Worm (Caenorhabditis elegans) whole organism, L4 larva: Measurements from ENCODE around the gene F59A7.5.
A peak's percentile ranks its signal among the peaks of the same experiment; 100 is the strongest.

Source experiments
- F37D6.2 ChIP-seq: sonication (generic microtip); optimal IDR thresholded peaks from 2 replicates; lab custom pipeline; 2016; ENCODE audit warnings: mild to moderate bottlenecking, missing genetic modification characterization, missing compliant biosample characterization
- F44E2.7 ChIP-seq: fragments of 200-800 bp; sonication (Bioruptor generic); IDR thresholded peaks from 2 replicates; pipeline ENCODE4 v2.1.2; 2022; ENCODE audit warnings: missing genetic modification characterization, missing compliant biosample characterization
- T26A8.4 ChIP-seq: fragments of 200-800 bp; sonication (Bioruptor generic); IDR thresholded peaks from 2 replicates; pipeline ENCODE4 v1.3.6; 2022; ENCODE audit warnings: missing genetic modification characterization, missing compliant biosample characterization
- ceh-28 ChIP-seq: fragments of 150-350 bp; optimal IDR thresholded peaks from 2 replicates; lab custom pipeline; 2014; ENCODE audit warnings: missing biosample characterization, missing genetic modification reagents, missing genetic modification characterization
- ceh-32 ChIP-seq: sonication (generic microtip); optimal IDR thresholded peaks from 2 replicates; lab custom pipeline; 2016; ENCODE audit warnings: mild to moderate bottlenecking, missing genetic modification characterization, missing compliant biosample characterization; ENCODE audit not compliant: poor library complexity
- ceh-62 ChIP-seq: sonication (generic microtip); optimal IDR thresholded peaks from 2 replicates; lab custom pipeline; 2017; ENCODE audit warnings: missing biosample characterization, missing genetic modification characterization
- ceh-82 ChIP-seq: sonication (generic microtip); optimal IDR thresholded peaks from 2 replicates; lab custom pipeline; 2017; ENCODE audit warnings: missing biosample characterization, missing genetic modification characterization
- ctbp-1 ChIP-seq: fragments of 200-800 bp; sonication (Bioruptor generic); IDR thresholded peaks from 2 replicates; pipeline ENCODE4 v1.3.6; 2022; ENCODE audit warnings: missing genetic modification reagents, missing genetic modification characterization, missing compliant biosample characterization
- daf-16 ChIP-seq, 3 experiments: sonication (generic microtip); optimal IDR thresholded peaks; 2 replicates each; lab custom pipeline; 2016 to 2017; ENCODE audit warnings: missing genetic modification characterization in 3 of 3, missing genetic modification reagents in 3 of 3, mild to moderate bottlenecking in 2 of 3, missing compliant biosample characterization in 2 of 3, missing biosample characterization in 1 of 3, moderate library complexity in 1 of 3
- dmd-6 ChIP-seq: fragments of 200-800 bp; sonication (Bioruptor generic); IDR thresholded peaks from 2 replicates; pipeline ENCODE4 v1.3.6; 2022; ENCODE audit warnings: missing genetic modification reagents, missing genetic modification characterization, missing compliant biosample characterization
- egl-27 ChIP-seq: sonication (generic microtip); optimal IDR thresholded peaks from 3 replicates; lab custom pipeline; 2017; ENCODE audit warnings: missing biosample characterization, missing genetic modification reagents, missing genetic modification characterization
- egl-43 ChIP-seq: fragments of 200-800 bp; sonication (Bioruptor generic); IDR thresholded peaks from 2 replicates; pipeline ENCODE4 v1.3.6; 2022; ENCODE audit warnings: missing genetic modification reagents, missing genetic modification characterization, missing compliant biosample characterization
- fos-1 ChIP-seq: fragments of 150-350 bp; optimal IDR thresholded peaks from 2 replicates; lab custom pipeline; 2014; ENCODE audit warnings: missing biosample characterization, missing genetic modification characterization
- hif-1 ChIP-seq, 2 experiments: sonication (generic microtip); optimal IDR thresholded peaks; 2 replicates each; lab custom pipeline; 2016 to 2017; ENCODE audit warnings: missing compliant biosample characterization in 2 of 2, missing genetic modification characterization in 2 of 2, missing genetic modification reagents in 2 of 2, missing genotype in 2 of 2, mild to moderate bottlenecking in 1 of 2
- lin-38 ChIP-seq: fragments of 200-800 bp; sonication (Bioruptor generic); IDR thresholded peaks from 2 replicates; pipeline ENCODE4 v1.3.6; 2022; ENCODE audit warnings: missing genetic modification reagents, missing genetic modification characterization, missing compliant biosample characterization
- madf-5 ChIP-seq, 2 experiments: fragments of 200-800 bp; sonication (Bioruptor generic); IDR thresholded peaks; 2 replicates each; pipeline ENCODE4 v1.3.6; 2022; ENCODE audit warnings: missing compliant biosample characterization in 2 of 2, missing genetic modification characterization in 2 of 2
- nhr-11 ChIP-seq: fragments of 150-350 bp; optimal IDR thresholded peaks from 2 replicates; lab custom pipeline; 2014; ENCODE audit warnings: missing biosample characterization, missing genetic modification characterization
- nhr-25 ChIP-seq: sonication (generic microtip); optimal IDR thresholded peaks from 2 replicates; lab custom pipeline; 2017; ENCODE audit warnings: missing genetic modification characterization, mild to moderate bottlenecking, missing compliant biosample characterization, antibody characterized with exemption, moderate library complexity, borderline replicate concordance; ENCODE audit not compliant: insufficient read depth
- nhr-28 ChIP-seq: fragments of 150-350 bp; optimal IDR thresholded peaks from 2 replicates; lab custom pipeline; 2014; ENCODE audit warnings: missing biosample characterization, missing genetic modification characterization
- nhr-6 ChIP-seq: fragments of 150-350 bp; optimal IDR thresholded peaks from 2 replicates; lab custom pipeline; 2014; ENCODE audit warnings: missing biosample characterization, missing genetic modification characterization
- nhr-77 ChIP-seq: fragments of 150-350 bp; optimal IDR thresholded peaks from 2 replicates; lab custom pipeline; 2014; ENCODE audit warnings: missing biosample characterization, missing genetic modification characterization
- set-16 ChIP-seq: fragments of 200-800 bp; sonication (Bioruptor generic); IDR thresholded peaks from 2 replicates; pipeline ENCODE4 v1.3.6; 2022; ENCODE audit warnings: missing genetic modification reagents, missing genetic modification characterization, missing compliant biosample characterization
- tag-97 ChIP-seq: fragments of 200-800 bp; sonication (Bioruptor generic); IDR thresholded peaks from 2 replicates; pipeline ENCODE4 v1.3.6; 2022; ENCODE audit warnings: missing genetic modification characterization, missing compliant biosample characterization
- unc-130 ChIP-seq: sonication (generic microtip); optimal IDR thresholded peaks from 2 replicates; lab custom pipeline; 2016; ENCODE audit warnings: missing genetic modification reagents, missing genetic modification characterization, missing compliant biosample characterization
- unc-62 ChIP-seq, 3 experiments: fragments of 150-350 bp in 1 of 3; sonication (generic microtip); optimal IDR thresholded peaks in 2 of 3; peaks in 1 of 3; 1 replicate in 1 of 3; 2 replicates in 2 of 3; lab custom pipeline; 2014 to 2017; ENCODE audit warnings: missing biosample characterization in 3 of 3, missing genetic modification characterization in 3 of 3, missing genetic modification reagents in 3 of 3, missing genotype in 1 of 3
- vab-7 ChIP-seq: fragments of 200-800 bp; sonication (Bioruptor generic); IDR thresholded peaks from 2 replicates; pipeline ENCODE4 v1.3.6; 2022; ENCODE audit warnings: missing genetic modification reagents, missing genetic modification characterization, missing compliant biosample characterization
- zfp-2 ChIP-seq: sonication (generic microtip); optimal IDR thresholded peaks from 2 replicates; lab custom pipeline; 2016; ENCODE audit warnings: mild to moderate bottlenecking, missing genetic modification characterization, missing compliant biosample characterization
- ztf-11 ChIP-seq: fragments of 150-350 bp; optimal IDR thresholded peaks from 2 replicates; lab custom pipeline; 2014; ENCODE audit warnings: missing biosample characterization, missing genetic modification characterization

F59A7.5 gene

ce11 chrV:2029877-2030276, 7.4 kb downstream of the F59A7.5 start, which contains the start of gene F59A7.12:
TSS of gene F59A7.12 (plus strand) at chrV:2030177.
- peak; percentile 62 for TF ChIP-seq set-16 (GFP tag; lab: Robert Waterston, UW)
- no peak for TF ChIP-seq F44E2.7 (GFP tag; lab: Robert Waterston, UW)

ce11 chrV:2030661-2031060, 8.2 kb downstream of the F59A7.5 start:
- TF ChIP-seq egl-43 (GFP tag; lab: Robert Waterston, UW): no peak
- no peak for TF ChIP-seq dmd-6 (GFP tag; lab: Robert Waterston, UW)
- TF ChIP-seq set-16 (GFP tag; lab: Robert Waterston, UW): peak; percentile 75
- no peak for TF ChIP-seq ceh-28 (tag; lab: Kevin White, UChicago)
- peak in 1 of 2 experiments; percentile 43 for TF ChIP-seq unc-62 (GFP tag; optimal IDR thresholded peaks at IDR 0.05 in 1 of 2; lab: Kevin White, UChicago)
- no peak for TF ChIP-seq unc-62 (tag; optimal IDR thresholded peaks at IDR 0.05; lab: Kevin White, UChicago)
- no peak for TF ChIP-seq T26A8.4
- no peak for TF ChIP-seq tag-97 (GFP tag; lab: Robert Waterston, UW)
- TF ChIP-seq egl-27: no peak
- no peak for TF ChIP-seq unc-130 (GFP tag; lab: Kevin White, UChicago)
- no peak for TF ChIP-seq F37D6.2 (tag; lab: Kevin White, UChicago)

ce11 chrV:2031454-2031853, 9.0 kb downstream of the F59A7.5 start, which contains the start of gene hil-6:
TSS of gene hil-6 (minus strand) at chrV:2031554.
- TF ChIP-seq madf-5 (GFP tag; IDR thresholded peaks at IDR 0.05; lab: Robert Waterston, UW) (no peak), egl-27 (no peak), unc-62 (GFP tag; optimal IDR thresholded peaks at IDR 0.05 in 1 of 2; lab: Kevin White, UChicago) (peak in 1 of 2 experiments; percentile 33), unc-62 (tag; optimal IDR thresholded peaks at IDR 0.05; lab: Kevin White, UChicago) (no peak)

ce11 chrV:2035545-2035944, 13.1 kb downstream of the F59A7.5 start, which contains the start of gene srab-23:
TSS of gene srab-23 (minus strand) at chrV:2035645.
- no peak for TF ChIP-seq egl-43 (GFP tag; lab: Robert Waterston, UW)
- no peak for TF ChIP-seq nhr-11
- no peak for TF ChIP-seq nhr-25 (tag; lab: Kevin White, UChicago)

- TF ChIP-seq zfp-2 (tag; lab: Kevin White, UChicago): no peak
- no peak for TF ChIP-seq ceh-32 (tag; lab: Kevin White, UChicago)
- no peak for TF ChIP-seq vab-7 (GFP tag; lab: Robert Waterston, UW)
- TF ChIP-seq ctbp-1 (GFP tag; lab: Robert Waterston, UW): no peak
- TF ChIP-seq fos-1 (tag; lab: Kevin White, UChicago): no peak
- no peak for TF ChIP-seq set-16 (GFP tag; lab: Robert Waterston, UW)
- no peak for TF ChIP-seq ceh-62
- TF ChIP-seq nhr-6 (tag; lab: Kevin White, UChicago): no peak
- TF ChIP-seq, all 104 proteins: peak for 0
These were observed 23.5 kb downstream of the F59A7.5 start, which contains the start of gene Y40B10A.5 for ce11 chrV:2045956-2046355. TSS of gene Y40B10A.5 (minus strand) at chrV:2046056.

DNA sequence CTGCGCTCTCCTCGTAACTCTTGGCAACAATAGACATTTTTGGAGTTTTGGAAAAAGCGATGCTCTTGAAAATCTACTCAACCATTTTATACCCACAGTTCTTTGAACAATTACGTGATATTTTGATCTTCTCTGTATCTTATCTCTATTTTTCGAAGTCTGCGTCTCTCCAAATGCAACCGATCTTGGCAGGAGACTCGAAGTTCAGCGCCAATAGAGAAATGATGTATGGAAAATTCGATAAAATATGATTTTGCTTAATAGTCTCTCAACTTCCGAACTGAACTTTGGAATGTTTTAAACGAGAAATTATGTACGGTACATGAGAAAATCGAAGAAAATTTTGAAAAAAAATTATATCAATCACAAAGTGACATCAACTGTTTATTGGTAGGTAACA, 27.7 kb downstream of the F59A7.5 start, which contains the start of gene comt-4:
TSS of gene comt-4 (minus strand) at position 50 of the 400 bp plus-strand sequence.
- TF ChIP-seq lin-38 (GFP tag; lab: Robert Waterston, UW): no peak
- TF ChIP-seq nhr-28: peak; percentile 75
- TF ChIP-seq ceh-82 (tag; lab: Kevin White, UChicago): no peak
- peak; percentile 10 for TF ChIP-seq nhr-77
- peak in 1 of 2 experiments; percentile 42 for TF ChIP-seq unc-62 (GFP tag; optimal IDR thresholded peaks at IDR 0.05 in 1 of 2; lab: Kevin White, UChicago)
- TF ChIP-seq unc-62 (tag; optimal IDR thresholded peaks at IDR 0.05; lab: Kevin White, UChicago): no peak
- TF ChIP-seq hif-1 (tag; optimal IDR thresholded peaks at IDR 0.05; lab: Kevin White, UChicago): peak in 1 of 2 experiments; percentile 85
- TF ChIP-seq daf-16 (GFP tag; optimal IDR thresholded peaks at IDR 0.05; lab: Kevin White, UChicago): no peak
- no peak for TF ChIP-seq daf-16 (tag; optimal IDR thresholded peaks at IDR 0.05; lab: Kevin White, UChicago)
- TF ChIP-seq ztf-11: no peak
- TF ChIP-seq dmd-6 (GFP tag; lab: Robert Waterston, UW): peak; percentile 63
